Worm (Caenorhabditis elegans) whole organism, L1 larva: ENCODE data around the gene C29G2.3.

Source experiments
- C04F5.9 ChIP-seq: sonication (generic microtip); optimal IDR thresholded peaks from 2 replicates; lab custom pipeline; 2016; ENCODE audit warnings: missing genetic modification characterization, missing compliant biosample characterization
- C34B4.2 ChIP-seq: sonication (generic microtip); optimal IDR thresholded peaks from 2 replicates; lab custom pipeline; 2017; ENCODE audit warnings: mild to moderate bottlenecking, missing genetic modification characterization, missing compliant biosample characterization
- F16B12.6 ChIP-seq: fragments of 150-350 bp; optimal IDR thresholded peaks from 2 replicates; lab custom pipeline; 2014; ENCODE audit warnings: missing biosample characterization, missing genetic modification characterization
- Y116A8C.19 ChIP-seq: sonication (generic microtip); optimal IDR thresholded peaks from 2 replicates; lab custom pipeline; 2016; ENCODE audit warnings: missing compliant biosample characterization, missing genetic modification characterization, borderline replicate concordance
- alr-1 ChIP-seq: fragments of 200-800 bp; sonication (Bioruptor generic); optimal IDR thresholded peaks from 2 replicates; lab custom pipeline; 2018; ENCODE audit warnings: borderline replicate concordance, mild to moderate bottlenecking, missing genetic modification characterization, missing compliant biosample characterization
- aly-2 ChIP-seq: fragments of 150-350 bp; optimal IDR thresholded peaks from 2 replicates; lab custom pipeline; 2014; ENCODE audit warnings: missing biosample characterization, missing genetic modification characterization
- blmp-1 ChIP-seq: fragments of 150-350 bp; optimal IDR thresholded peaks from 2 replicates; lab custom pipeline; 2014; ENCODE audit warnings: missing biosample characterization, missing genetic modification characterization
- ceh-63 ChIP-seq: fragments of 200-800 bp; sonication (Bioruptor generic); optimal IDR thresholded peaks from 2 replicates; lab custom pipeline; 2018; ENCODE audit warnings: mild to moderate bottlenecking, missing genetic modification characterization, missing compliant biosample characterization
- ces-1 ChIP-seq: fragments of 150-350 bp; optimal IDR thresholded peaks from 2 replicates; lab custom pipeline; 2014; ENCODE audit warnings: missing biosample characterization, missing genetic modification reagents, missing genetic modification characterization
- efl-3 ChIP-seq: fragments of 200-800 bp; sonication (Bioruptor generic); optimal IDR thresholded peaks from 2 replicates; lab custom pipeline; 2018; ENCODE audit warnings: mild to moderate bottlenecking, missing genetic modification characterization, missing compliant biosample characterization
- egl-13 ChIP-seq: sonication (generic microtip); optimal IDR thresholded peaks from 2 replicates; lab custom pipeline; 2016; ENCODE audit warnings: missing genotype, missing genetic modification reagents, missing genetic modification characterization, missing compliant biosample characterization
- egl-27 ChIP-seq, 2 experiments: fragments of 150-350 bp in 1 of 2; sonication (generic microtip); optimal IDR thresholded peaks; 3 replicates each; lab custom pipeline; 2017 to 2018; ENCODE audit warnings: missing biosample characterization in 2 of 2, missing genetic modification characterization in 2 of 2, missing genetic modification reagents in 2 of 2
- elt-2 ChIP-seq: sonication (generic microtip); optimal IDR thresholded peaks from 2 replicates; lab custom pipeline; 2016; ENCODE audit warnings: missing genetic modification characterization, mild to moderate bottlenecking, inconsistent platforms, missing compliant biosample characterization, missing genetic modification reagents
- elt-3 ChIP-seq, 6 experiments: fragments of 150-350 bp in 1 of 6; sonication (generic microtip); optimal IDR thresholded peaks; 2 replicates each; lab custom pipeline; 2017 to 2018; ENCODE audit warnings: missing biosample characterization in 6 of 6, missing genetic modification characterization in 6 of 6, inconsistent platforms in 1 of 6
- fkh-10 ChIP-seq: sonication (generic microtip); optimal IDR thresholded peaks from 2 replicates; lab custom pipeline; 2017; ENCODE audit warnings: missing biosample characterization, missing genetic modification reagents, missing genetic modification characterization
- fkh-4 ChIP-seq: sonication (generic microtip); optimal IDR thresholded peaks from 2 replicates; lab custom pipeline; 2016; ENCODE audit warnings: missing compliant biosample characterization, missing genetic modification characterization, borderline replicate concordance
- fkh-8 ChIP-seq: sonication (generic microtip); optimal IDR thresholded peaks from 2 replicates; lab custom pipeline; 2016; ENCODE audit warnings: mild to moderate bottlenecking, missing genetic modification characterization, missing compliant biosample characterization
- fos-1 ChIP-seq: fragments of 150-350 bp; optimal IDR thresholded peaks from 2 replicates; lab custom pipeline; 2014; ENCODE audit warnings: missing biosample characterization, missing genetic modification characterization
- grh-1 ChIP-seq: fragments of 200-800 bp; sonication (Bioruptor generic); IDR thresholded peaks from 2 replicates; pipeline ENCODE4 v1.3.6; 2022; ENCODE audit warnings: missing genetic modification reagents, missing genetic modification characterization, missing compliant biosample characterization
- hlh-17 ChIP-seq: fragments of 200-800 bp; sonication (Bioruptor generic); optimal IDR thresholded peaks from 2 replicates; lab custom pipeline; 2018; ENCODE audit warnings: missing genetic modification characterization, mild to moderate bottlenecking, missing compliant biosample characterization, moderate library complexity, borderline replicate concordance
- irx-1 ChIP-seq: sonication (generic microtip); optimal IDR thresholded peaks from 2 replicates; lab custom pipeline; 2016; ENCODE audit warnings: missing genetic modification characterization, missing compliant biosample characterization
- isw-1 ChIP-seq: fragments of 200-800 bp; sonication (Bioruptor generic); IDR thresholded peaks from 2 replicates; pipeline ENCODE4 v1.3.6; 2022; ENCODE audit warnings: missing genetic modification characterization, missing compliant biosample characterization
- lin-13 ChIP-seq: fragments of 150-350 bp; optimal IDR thresholded peaks from 2 replicates; lab custom pipeline; 2014; ENCODE audit warnings: missing biosample characterization, missing genetic modification reagents, missing genetic modification characterization
- lin-15B ChIP-seq: fragments of 150-350 bp; sonication (generic microtip); optimal IDR thresholded peaks from 3 replicates; lab custom pipeline; 2014; ENCODE audit warnings: missing biosample characterization, missing genetic modification characterization
- lin-35 ChIP-seq, 2 experiments: fragments of 150-350 bp; optimal IDR thresholded peaks; 2 replicates each; lab custom pipeline; 2014; ENCODE audit warnings: missing biosample characterization in 2 of 2, missing genetic modification characterization in 2 of 2, missing genetic modification reagents in 2 of 2
- lir-3 ChIP-seq: sonication (generic microtip); optimal IDR thresholded peaks from 2 replicates; lab custom pipeline; 2016; ENCODE audit warnings: mild to moderate bottlenecking, missing genetic modification characterization, moderate library complexity, missing compliant biosample characterization; ENCODE audit not compliant: poor library complexity
- lsy-2 ChIP-seq, 2 experiments: fragments of 150-350 bp; optimal IDR thresholded peaks; 2 replicates each; lab custom pipeline; 2014; ENCODE audit warnings: missing biosample characterization in 2 of 2, missing genetic modification characterization in 2 of 2
- mdl-1 ChIP-seq, 2 experiments: fragments of 150-350 bp; optimal IDR thresholded peaks; 2 replicates each; lab custom pipeline; 2014 to 2017; ENCODE audit warnings: missing biosample characterization in 2 of 2, missing genetic modification characterization in 2 of 2, inconsistent platforms in 1 of 2
- nhr-11 ChIP-seq: fragments of 150-350 bp; optimal IDR thresholded peaks from 2 replicates; lab custom pipeline; 2014; ENCODE audit warnings: missing biosample characterization, missing genetic modification characterization
- nhr-19 ChIP-seq: fragments of 200-800 bp; sonication (Bioruptor generic); conservative IDR thresholded peaks from 2 replicates; pipeline ENCODE4 v1.3.6; 2022; ENCODE audit warnings: missing genetic modification characterization, missing compliant biosample characterization
- nhr-47 ChIP-seq: sonication (generic microtip); optimal IDR thresholded peaks from 2 replicates; lab custom pipeline; 2016; ENCODE audit warnings: mild to moderate bottlenecking, missing genetic modification characterization, moderate library complexity, missing compliant biosample characterization
- nhr-77 ChIP-seq: fragments of 150-350 bp; optimal IDR thresholded peaks from 2 replicates; lab custom pipeline; 2014; ENCODE audit warnings: missing biosample characterization, missing genetic modification characterization
- nhr-84 ChIP-seq: sonication (generic microtip); optimal IDR thresholded peaks from 2 replicates; lab custom pipeline; 2017; ENCODE audit warnings: missing biosample characterization, missing genetic modification characterization
- nhr-85 ChIP-seq: sonication (generic microtip); peaks from one replicate; lab custom pipeline; 2016; ENCODE audit warnings: missing genetic modification characterization, inconsistent platforms, missing compliant biosample characterization
- nhr-90 ChIP-seq: sonication (generic microtip); optimal IDR thresholded peaks from 2 replicates; lab custom pipeline; 2016; ENCODE audit warnings: mild to moderate bottlenecking, missing genetic modification characterization, missing compliant biosample characterization; ENCODE audit not compliant: poor library complexity
- pag-3 ChIP-seq: sonication (generic microtip); optimal IDR thresholded peaks from 2 replicates; lab custom pipeline; 2017; ENCODE audit warnings: missing genetic modification characterization, mild to moderate bottlenecking, missing compliant biosample characterization, antibody characterized with exemption, borderline replicate concordance; ENCODE audit not compliant: insufficient read depth
- pqm-1 ChIP-seq: sonication (generic microtip); optimal IDR thresholded peaks from 3 replicates; lab custom pipeline; 2017; ENCODE audit warnings: missing biosample characterization, missing genetic modification characterization
- rnt-1 ChIP-seq: sonication (generic microtip); optimal IDR thresholded peaks from 2 replicates; lab custom pipeline; 2016; ENCODE audit warnings: mild to moderate bottlenecking, missing genetic modification characterization, moderate library complexity, missing compliant biosample characterization
- skn-1 ChIP-seq: fragments of 150-350 bp; optimal IDR thresholded peaks from 2 replicates; lab custom pipeline; 2014; ENCODE audit warnings: missing biosample characterization, missing genetic modification characterization
- snu-23 ChIP-seq: sonication (generic microtip); optimal IDR thresholded peaks from 2 replicates; lab custom pipeline; 2016; ENCODE audit warnings: missing genetic modification characterization, missing compliant biosample characterization
- sox-4 ChIP-seq: sonication (generic microtip); optimal IDR thresholded peaks from 2 replicates; lab custom pipeline; 2016; ENCODE audit warnings: missing genetic modification characterization, missing compliant biosample characterization
- unc-130 ChIP-seq: fragments of 150-350 bp; optimal IDR thresholded peaks from 2 replicates; lab custom pipeline; 2017; ENCODE audit warnings: missing biosample characterization, missing genetic modification characterization, inconsistent platforms
- unc-62 ChIP-seq: fragments of 150-350 bp; optimal IDR thresholded peaks from 2 replicates; lab custom pipeline; 2014; ENCODE audit warnings: missing biosample characterization, missing genetic modification reagents, missing genetic modification characterization
- unc-86 ChIP-seq: sonication (generic microtip); optimal IDR thresholded peaks from 2 replicates; lab custom pipeline; 2016; ENCODE audit warnings: missing genetic modification characterization, missing compliant biosample characterization
- zag-1 ChIP-seq: fragments of 150-350 bp; optimal IDR thresholded peaks from 2 replicates; lab custom pipeline; 2014; ENCODE audit warnings: missing biosample characterization, missing genetic modification characterization
- ztf-11 ChIP-seq, 2 experiments: sonication (generic microtip); optimal IDR thresholded peaks; 2 replicates each; lab custom pipeline; 2016 to 2017; ENCODE audit warnings: missing genetic modification characterization in 2 of 2, missing biosample characterization in 1 of 2, missing compliant biosample characterization in 1 of 2
- ztf-4 ChIP-seq: fragments of 150-350 bp; optimal IDR thresholded peaks from 2 replicates; lab custom pipeline; 2014; ENCODE audit warnings: missing biosample characterization, missing genetic modification characterization

Gene C29G2.3

ce11 chrV:2614986-2615687 is 34.4 kb downstream of the C29G2.3 start, which contains the start of gene F53E10.1 (continued):
- TF ChIP-seq mdl-1 (tag; optimal IDR thresholded peaks at IDR 0.05; lab: Kevin White, UChicago) (peak in 1 of 2 experiments; percentile 54), fkh-4 (no peak), zag-1 (tag; lab: Kevin White, UChicago) (no peak), ces-1 (no peak), nhr-11 (tag; lab: Kevin White, UChicago) (no peak), efl-3 (GFP tag; lab: Kevin White, UChicago) (no peak), lin-15B (no peak), alr-1 (tag; lab: Kevin White, UChicago) (no peak), snu-23 (peak; percentile 80), lin-13 (GFP tag; lab: Kevin White, UChicago) (peak; percentile 12), nhr-85 (peak; percentile 94), nhr-90 (tag; lab: Kevin White, UChicago) (peak; percentile 60), aly-2 (no peak), sox-4 (tag; lab: Kevin White, UChicago) (no peak), pqm-1 (tag; lab: Kevin White, UChicago) (no peak), ztf-11 (tag; optimal IDR thresholded peaks at IDR 0.05; lab: Kevin White, UChicago) (no peak), egl-27 (tag; optimal IDR thresholded peaks at IDR 0.05; lab: Kevin White, UChicago) (no peak), ztf-4 (tag; lab: Kevin White, UChicago) (no peak), fos-1 (tag; lab: Kevin White, UChicago) (no peak), skn-1 (tag; lab: Kevin White, UChicago) (peak; percentile 75), Y116A8C.19 (tag; lab: Kevin White, UChicago) (no peak), egl-13 (no peak), lir-3 (tag; lab: Kevin White, UChicago) (no peak), elt-2 (tag; lab: Kevin White, UChicago) (peak; percentile 26), ceh-63 (GFP tag; lab: Kevin White, UChicago) (no peak), irx-1 (tag; lab: Kevin White, UChicago) (no peak), C34B4.2 (no peak), lin-35 (GFP tag; optimal IDR thresholded peaks at IDR 0.05; lab: Kevin White, UChicago) (peak; percentile 38 to 69), nhr-19 (GFP tag; lab: Robert Waterston, UW) (peak; percentile 47; the same call in 1 of the 2 replicates), C04F5.9 (tag; lab: Kevin White, UChicago) (no peak), isw-1 (GFP tag; lab: Robert Waterston, UW) (no peak), pag-3 (no peak), grh-1 (GFP tag; lab: Robert Waterston, UW) (no peak), nhr-47 (tag; lab: Kevin White, UChicago) (no peak), unc-62 (no peak), lsy-2 (tag; optimal IDR thresholded peaks at IDR 0.05; lab: Kevin White, UChicago) (peak; percentile 5 to 29), elt-3 (tag; optimal IDR thresholded peaks at IDR 0.05; lab: Kevin White, UChicago) (peak in 1 of 6 experiments; percentile 38), unc-130 (peak; percentile 20)

ce11 chrV:2617499-2617898 is 36.8 kb downstream of the C29G2.3 start:
- TF ChIP-seq elt-2 (tag; lab: Kevin White, UChicago) (no peak), lin-13 (GFP tag; lab: Kevin White, UChicago) (no peak), nhr-85 (no peak), unc-62 (no peak), nhr-84 (tag; lab: Kevin White, UChicago) (no peak), unc-86 (tag; lab: Kevin White, UChicago) (no peak), hlh-17 (no peak), rnt-1 (tag; lab: Kevin White, UChicago) (no peak), fkh-8 (tag; lab: Kevin White, UChicago) (no peak), F16B12.6 (tag; lab: Kevin White, UChicago) (no peak), zag-1 (tag; lab: Kevin White, UChicago) (no peak), lir-3 (tag; lab: Kevin White, UChicago) (no peak), nhr-77 (tag; lab: Kevin White, UChicago) (no peak), grh-1 (GFP tag; lab: Robert Waterston, UW) (no peak), blmp-1 (no peak), fkh-10 (no peak)
